Worm (Caenorhabditis elegans) whole organism, L1 larva: Measurements from ENCODE around the gene vps-54.

Experiments
- C16A3.4 ChIP-seq: fragments of 150-350 bp; optimal IDR thresholded peaks from 2 replicates; lab custom pipeline; 2014; ENCODE audit warnings: missing biosample characterization, missing genetic modification characterization
- aha-1 ChIP-seq: fragments of 150-350 bp; optimal IDR thresholded peaks from 2 replicates; lab custom pipeline; 2014; ENCODE audit warnings: missing biosample characterization, missing genetic modification characterization
- blmp-1 ChIP-seq: fragments of 150-350 bp; optimal IDR thresholded peaks from 2 replicates; lab custom pipeline; 2014; ENCODE audit warnings: missing biosample characterization, missing genetic modification characterization
- ceh-63 ChIP-seq: fragments of 200-800 bp; sonication (Bioruptor generic); optimal IDR thresholded peaks from 2 replicates; lab custom pipeline; 2018; ENCODE audit warnings: mild to moderate bottlenecking, missing genetic modification characterization, missing compliant biosample characterization
- ceh-90 ChIP-seq: sonication (generic microtip); optimal IDR thresholded peaks from 2 replicates; lab custom pipeline; 2016; ENCODE audit warnings: missing genetic modification characterization, missing compliant biosample characterization
- dpl-1 ChIP-seq, 3 experiments: fragments of 150-350 bp in 2 of 3; sonication (generic microtip) in 1 of 3; optimal IDR thresholded peaks; 2 replicates each; lab custom pipeline; 2014 to 2017; ENCODE audit warnings: missing biosample characterization in 3 of 3, missing genetic modification characterization in 3 of 3, missing genetic modification reagents in 3 of 3
- dsc-1 ChIP-seq: sonication (generic microtip); optimal IDR thresholded peaks from 2 replicates; lab custom pipeline; 2016; ENCODE audit warnings: mild to moderate bottlenecking, missing genetic modification characterization, missing compliant biosample characterization
- efl-1 ChIP-seq, 4 experiments: fragments of 150-350 bp; optimal IDR thresholded peaks in 3 of 4; peaks in 1 of 4; 1 replicate in 1 of 4; 2 replicates in 3 of 4; lab custom pipeline; 2014; ENCODE audit warnings: missing biosample characterization in 2 of 4, missing genetic modification characterization in 2 of 4, missing genetic modification reagents in 2 of 4
- egl-13 ChIP-seq: sonication (generic microtip); optimal IDR thresholded peaks from 2 replicates; lab custom pipeline; 2016; ENCODE audit warnings: missing genotype, missing genetic modification reagents, missing genetic modification characterization, missing compliant biosample characterization
- elt-2 ChIP-seq: sonication (generic microtip); optimal IDR thresholded peaks from 2 replicates; lab custom pipeline; 2016; ENCODE audit warnings: missing genetic modification characterization, mild to moderate bottlenecking, inconsistent platforms, missing compliant biosample characterization, missing genetic modification reagents
- elt-3 ChIP-seq, 6 experiments: fragments of 150-350 bp in 1 of 6; sonication (generic microtip); optimal IDR thresholded peaks; 2 replicates each; lab custom pipeline; 2017 to 2018; ENCODE audit warnings: missing biosample characterization in 6 of 6, missing genetic modification characterization in 6 of 6, inconsistent platforms in 1 of 6
- ets-5 ChIP-seq: fragments of 200-800 bp; sonication (Bioruptor generic); IDR thresholded peaks from 2 replicates; pipeline ENCODE4 v1.3.6; 2022; ENCODE audit warnings: missing genetic modification characterization, missing compliant biosample characterization
- fkh-8 ChIP-seq: sonication (generic microtip); optimal IDR thresholded peaks from 2 replicates; lab custom pipeline; 2016; ENCODE audit warnings: mild to moderate bottlenecking, missing genetic modification characterization, missing compliant biosample characterization
- fos-1 ChIP-seq: fragments of 150-350 bp; optimal IDR thresholded peaks from 2 replicates; lab custom pipeline; 2014; ENCODE audit warnings: missing biosample characterization, missing genetic modification characterization
- grh-1 ChIP-seq: fragments of 200-800 bp; sonication (Bioruptor generic); IDR thresholded peaks from 2 replicates; pipeline ENCODE4 v1.3.6; 2022; ENCODE audit warnings: missing genetic modification reagents, missing genetic modification characterization, missing compliant biosample characterization
- hlh-17 ChIP-seq: fragments of 200-800 bp; sonication (Bioruptor generic); optimal IDR thresholded peaks from 2 replicates; lab custom pipeline; 2018; ENCODE audit warnings: missing genetic modification characterization, mild to moderate bottlenecking, missing compliant biosample characterization, moderate library complexity, borderline replicate concordance
- irx-1 ChIP-seq: sonication (generic microtip); optimal IDR thresholded peaks from 2 replicates; lab custom pipeline; 2016; ENCODE audit warnings: missing genetic modification characterization, missing compliant biosample characterization
- jun-1 ChIP-seq: fragments of 150-350 bp; optimal IDR thresholded peaks from 2 replicates; lab custom pipeline; 2014; ENCODE audit warnings: missing biosample characterization, missing genetic modification reagents, missing genetic modification characterization
- lin-13 ChIP-seq: fragments of 150-350 bp; optimal IDR thresholded peaks from 2 replicates; lab custom pipeline; 2014; ENCODE audit warnings: missing biosample characterization, missing genetic modification reagents, missing genetic modification characterization
- lin-14 ChIP-seq: fragments of 200-800 bp; sonication (Bioruptor generic); optimal IDR thresholded peaks from 2 replicates; lab custom pipeline; 2018; ENCODE audit warnings: mild to moderate bottlenecking, missing genetic modification characterization, moderate library complexity, missing compliant biosample characterization
- lir-3 ChIP-seq: sonication (generic microtip); optimal IDR thresholded peaks from 2 replicates; lab custom pipeline; 2016; ENCODE audit warnings: mild to moderate bottlenecking, missing genetic modification characterization, moderate library complexity, missing compliant biosample characterization; ENCODE audit not compliant: poor library complexity
- lsy-2 ChIP-seq, 2 experiments: fragments of 150-350 bp; optimal IDR thresholded peaks; 2 replicates each; lab custom pipeline; 2014; ENCODE audit warnings: missing biosample characterization in 2 of 2, missing genetic modification characterization in 2 of 2
- mab-9 ChIP-seq: fragments of 200-800 bp; sonication (Bioruptor generic); IDR thresholded peaks from 2 replicates; pipeline ENCODE4 v1.3.6; 2022; ENCODE audit warnings: missing genetic modification reagents, missing genetic modification characterization, missing compliant biosample characterization
- mdl-1 ChIP-seq, 2 experiments: fragments of 150-350 bp; optimal IDR thresholded peaks; 2 replicates each; lab custom pipeline; 2014 to 2017; ENCODE audit warnings: missing biosample characterization in 2 of 2, missing genetic modification characterization in 2 of 2, inconsistent platforms in 1 of 2
- mep-1 ChIP-seq: fragments of 150-350 bp; optimal IDR thresholded peaks from 2 replicates; lab custom pipeline; 2014; ENCODE audit warnings: missing biosample characterization, missing genetic modification characterization
- nhr-11 ChIP-seq: fragments of 150-350 bp; optimal IDR thresholded peaks from 2 replicates; lab custom pipeline; 2014; ENCODE audit warnings: missing biosample characterization, missing genetic modification characterization
- nhr-28 ChIP-seq: fragments of 150-350 bp; optimal IDR thresholded peaks from 2 replicates; lab custom pipeline; 2014; ENCODE audit warnings: missing biosample characterization, missing genetic modification characterization
- nhr-47 ChIP-seq: sonication (generic microtip); optimal IDR thresholded peaks from 2 replicates; lab custom pipeline; 2016; ENCODE audit warnings: mild to moderate bottlenecking, missing genetic modification characterization, moderate library complexity, missing compliant biosample characterization
- nhr-85 ChIP-seq: sonication (generic microtip); peaks from one replicate; lab custom pipeline; 2016; ENCODE audit warnings: missing genetic modification characterization, inconsistent platforms, missing compliant biosample characterization
- nhr-90 ChIP-seq: sonication (generic microtip); optimal IDR thresholded peaks from 2 replicates; lab custom pipeline; 2016; ENCODE audit warnings: mild to moderate bottlenecking, missing genetic modification characterization, missing compliant biosample characterization; ENCODE audit not compliant: poor library complexity
- pqm-1 ChIP-seq: sonication (generic microtip); optimal IDR thresholded peaks from 3 replicates; lab custom pipeline; 2017; ENCODE audit warnings: missing biosample characterization, missing genetic modification characterization
- sox-4 ChIP-seq: sonication (generic microtip); optimal IDR thresholded peaks from 2 replicates; lab custom pipeline; 2016; ENCODE audit warnings: missing genetic modification characterization, missing compliant biosample characterization
- sup-37 ChIP-seq: fragments of 200-800 bp; sonication (Bioruptor generic); optimal IDR thresholded peaks from 2 replicates; lab custom pipeline; 2018; ENCODE audit warnings: mild to moderate bottlenecking, missing genetic modification characterization, missing compliant biosample characterization
- unc-130 ChIP-seq: fragments of 150-350 bp; optimal IDR thresholded peaks from 2 replicates; lab custom pipeline; 2017; ENCODE audit warnings: missing biosample characterization, missing genetic modification characterization, inconsistent platforms
- xbp-1 ChIP-seq: sonication (generic microtip); optimal IDR thresholded peaks from 2 replicates; lab custom pipeline; 2016; ENCODE audit warnings: missing genetic modification characterization, missing compliant biosample characterization

The vps-54 gene

ce11 chrV:10568496-10568895, 7.7 kb downstream of the vps-54 start:
- no peak for TF ChIP-seq grh-1 (GFP tag; lab: Robert Waterston, UW)
- no peak for TF ChIP-seq xbp-1 (tag; lab: Kevin White, UChicago)
- no peak for TF ChIP-seq egl-13
- TF ChIP-seq mab-9 (GFP tag; lab: Robert Waterston, UW): no peak
- no peak for TF ChIP-seq nhr-11 (tag; lab: Kevin White, UChicago)
- no peak for TF ChIP-seq lin-14 (GFP tag; lab: Kevin White, UChicago)
- no peak for TF ChIP-seq mdl-1 (tag; optimal IDR thresholded peaks at IDR 0.05; lab: Kevin White, UChicago)

DNA sequence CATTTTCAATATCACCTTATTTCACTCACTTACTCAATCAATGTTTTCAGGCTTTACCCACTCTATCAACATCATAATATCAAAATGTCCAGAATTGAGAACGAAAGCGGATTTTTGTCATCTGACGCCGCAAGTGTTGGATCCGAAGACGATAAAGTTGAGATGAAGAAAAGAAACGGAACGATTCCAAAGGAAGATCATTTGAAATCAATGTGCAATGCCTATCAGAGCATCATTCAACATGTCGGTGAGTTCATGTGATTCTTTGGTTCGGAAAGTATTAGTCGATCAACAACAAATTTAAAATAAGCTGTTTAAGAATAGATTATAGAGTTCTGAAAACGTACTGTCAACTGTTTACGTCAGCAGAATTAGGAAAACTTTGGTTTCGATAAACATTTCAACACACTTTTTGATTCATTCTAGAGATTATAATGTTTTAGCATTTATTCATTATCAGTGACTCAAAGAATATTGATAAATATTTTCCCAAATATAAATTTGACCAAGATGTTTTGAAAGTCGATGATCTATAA, 11.3 kb downstream of the vps-54 start, which contains the start of gene cat-4:
Gene cat-4, plus strand, starts transcription at position 51 of the 536 bp plus-strand sequence.
- TF ChIP-seq irx-1 (tag; lab: Kevin White, UChicago) (no peak), ceh-90 (tag; lab: Kevin White, UChicago) (no peak), mab-9 (GFP tag; lab: Robert Waterston, UW) (no peak), elt-2 (tag; lab: Kevin White, UChicago) (peak; percentile 80)

- TF ChIP-seq sup-37: no peak
- TF ChIP-seq blmp-1 (tag; lab: Kevin White, UChicago): peak; percentile 84
- TF ChIP-seq unc-130: no peak
- no peak for TF ChIP-seq fos-1 (tag; lab: Kevin White, UChicago)
- no peak for TF ChIP-seq ets-5 (GFP tag; lab: Robert Waterston, UW)
- TF ChIP-seq elt-3 (tag; optimal IDR thresholded peaks at IDR 0.05; lab: Kevin White, UChicago): peak in 1 of 6 experiments; percentile 35
- TF ChIP-seq dsc-1: no peak
- TF ChIP-seq nhr-85 (tag; lab: Kevin White, UChicago): peak; percentile 48
- TF ChIP-seq efl-1 (optimal IDR thresholded peaks at IDR 0.05; lab: Kevin White, UChicago): no peak
- peak in 1 of 2 experiments; percentile 81 for TF ChIP-seq efl-1 (GFP tag; optimal IDR thresholded peaks at IDR 0.05 in 1 of 2; lab: Kevin White, UChicago)
Observed at ce11 chrV:10564140-10564539, 12.1 kb downstream of the vps-54 start.

ce11 chrV:10562817-10563216, 13.4 kb downstream of the vps-54 start:
- TF ChIP-seq unc-130: no peak
- peak; percentile 52 for TF ChIP-seq elt-2 (tag; lab: Kevin White, UChicago)

- TF ChIP-seq mab-9 (GFP tag; lab: Robert Waterston, UW) (no peak), dpl-1 (GFP tag; optimal IDR thresholded peaks at IDR 0.05; lab: Kevin White, UChicago) (no peak), nhr-28 (tag; lab: Kevin White, UChicago) (no peak), C16A3.4 (no peak), lir-3 (tag; lab: Kevin White, UChicago) (no peak), mep-1 (tag; lab: Kevin White, UChicago) (no peak), lin-13 (GFP tag; lab: Kevin White, UChicago) (no peak), fkh-8 (no peak), egl-13 (no peak), ceh-63 (no peak), pqm-1 (tag; lab: Kevin White, UChicago) (no peak), nhr-90 (tag; lab: Kevin White, UChicago) (no peak), aha-1 (tag; lab: Kevin White, UChicago) (no peak), lsy-2 (tag; optimal IDR thresholded peaks at IDR 0.05; lab: Kevin White, UChicago) (no peak), jun-1 (tag; lab: Kevin White, UChicago) (no peak), nhr-85 (tag; lab: Kevin White, UChicago) (no peak)
Observed at ce11 chrV:10561632-10562031, 14.6 kb downstream of the vps-54 start.

- no peak for TF ChIP-seq nhr-47
- no peak for TF ChIP-seq dpl-1 (GFP tag; optimal IDR thresholded peaks at IDR 0.05; lab: Kevin White, UChicago)
- TF ChIP-seq hlh-17 (GFP tag; lab: Kevin White, UChicago): no peak
- TF ChIP-seq sox-4 (tag; lab: Kevin White, UChicago): no peak
- TF ChIP-seq, all 84 proteins: peak for 0
Observed at ce11 chrV:10560621-10561020, 15.6 kb downstream of the vps-54 start, which contains the start of gene col-152. col-152 (plus strand) TSS chrV:10560921.
